Worm (Caenorhabditis elegans): ENCODE data around the gene H40L08.9.

DNA sequence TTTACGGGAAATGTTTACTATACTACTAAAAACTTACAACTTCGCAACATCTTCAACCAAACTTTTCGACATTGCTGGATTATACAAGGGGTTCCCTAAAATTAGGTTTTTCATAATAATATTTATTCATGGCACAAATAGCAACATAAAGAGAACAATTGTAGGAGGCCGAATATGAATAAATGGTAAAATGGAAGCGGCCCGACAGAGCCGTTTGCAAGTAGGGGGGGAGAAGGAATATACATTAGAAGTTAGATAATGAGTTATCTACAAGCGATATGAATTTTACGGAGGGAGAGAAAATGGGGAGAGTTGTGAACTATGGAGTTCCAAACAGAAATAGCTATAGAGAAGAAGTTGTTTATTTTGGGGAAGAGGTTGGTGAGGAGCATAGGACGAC is 16.0 kb downstream of the H40L08.9 start, which contains the start of gene fbxa-96:
- TF ChIP-seq pha-4 (tag; optimal IDR thresholded peaks at IDR 0.05) (no peak), fkh-10 (GFP tag; optimal IDR thresholded peaks at IDR 0.05) (no peak), pha-2 (tag; optimal IDR thresholded peaks at IDR 0.05) (no peak), nhr-232 (tag; optimal IDR thresholded peaks at IDR 0.05) (no peak), unc-3 (GFP tag; conservative IDR thresholded peaks at IDR 0.05) (no peak), unc-3 (tag; optimal IDR thresholded peaks at IDR 0.05) (no peak)

Data from whole organism, late embryonic.